Fruit fly (Drosophila melanogaster): ENCODE measurements around the gene bowl.
A peak's percentile ranks its signal among the peaks of the same experiment; 100 is the strongest.

DNA sequence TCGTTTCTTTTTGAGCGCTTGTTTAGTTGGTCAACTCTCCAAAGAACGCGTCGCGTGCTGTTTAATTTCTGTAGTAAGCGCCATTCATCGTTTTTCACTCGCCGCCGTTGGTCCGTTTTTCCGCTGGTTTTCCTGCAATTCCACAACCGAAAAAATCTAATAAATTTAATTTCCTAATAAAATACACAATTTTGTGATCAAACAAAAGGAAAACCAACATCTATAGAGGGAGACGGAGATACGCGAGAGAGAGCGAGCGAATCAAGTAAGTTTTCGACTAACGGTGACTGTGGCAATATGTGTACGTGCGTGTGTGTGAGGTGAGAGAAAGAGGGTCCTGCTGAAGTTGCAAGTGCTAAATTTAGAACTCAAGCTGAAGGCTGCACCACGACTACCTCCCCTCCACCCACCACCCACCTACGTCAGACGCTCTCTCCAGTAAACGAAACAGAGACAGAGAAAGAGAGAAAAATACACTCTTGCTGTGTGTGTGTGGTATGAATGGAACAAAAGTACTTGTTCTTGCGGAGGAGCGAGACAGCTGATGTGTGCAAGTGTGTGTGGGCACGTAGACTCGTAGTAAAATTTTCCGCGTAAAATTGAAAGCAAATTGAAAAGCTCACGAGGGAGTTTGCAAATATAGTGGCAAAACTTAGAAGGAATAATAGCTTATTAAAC lies 32.1 kb downstream of the bowl start, which contains the start of gene Reph:
- TF ChIP-seq fd96Ca (GFP tag; IDR thresholded peaks at IDR 0.05) (peak; percentile 55; the same call in 2 of the 3 replicates), D1 (tag; optimal IDR thresholded peaks at IDR 0.05) (no peak), Pif1B (GFP tag; optimal IDR thresholded peaks at IDR 0.05) (no peak), Pif1A (GFP tag; optimal IDR thresholded peaks at IDR 0.05) (no peak)

All from whole organism, pupa.